Worm (Caenorhabditis elegans) whole organism, L1 larva: ENCODE results near the gene pgap-3.
"Not testable (repeated sequence)": the region's sequence is repeated elsewhere in the genome, so short reads cannot be mapped to it uniquely, and the experiment has no call there.

Experiments used
- C16A3.4 ChIP-seq: fragments of 150-350 bp; optimal IDR thresholded peaks from 2 replicates; lab custom pipeline; 2014; ENCODE audit warnings: missing biosample characterization, missing genetic modification characterization
- aha-1 ChIP-seq: fragments of 150-350 bp; optimal IDR thresholded peaks from 2 replicates; lab custom pipeline; 2014; ENCODE audit warnings: missing biosample characterization, missing genetic modification characterization
- blmp-1 ChIP-seq: fragments of 150-350 bp; optimal IDR thresholded peaks from 2 replicates; lab custom pipeline; 2014; ENCODE audit warnings: missing biosample characterization, missing genetic modification characterization
- ceh-63 ChIP-seq: fragments of 200-800 bp; sonication (Bioruptor generic); optimal IDR thresholded peaks from 2 replicates; lab custom pipeline; 2018; ENCODE audit warnings: mild to moderate bottlenecking, missing genetic modification characterization, missing compliant biosample characterization
- ces-1 ChIP-seq: fragments of 150-350 bp; optimal IDR thresholded peaks from 2 replicates; lab custom pipeline; 2014; ENCODE audit warnings: missing biosample characterization, missing genetic modification reagents, missing genetic modification characterization
- dpl-1 ChIP-seq, 3 experiments: fragments of 150-350 bp in 2 of 3; sonication (generic microtip) in 1 of 3; optimal IDR thresholded peaks; 2 replicates each; lab custom pipeline; 2014 to 2017; ENCODE audit warnings: missing biosample characterization in 3 of 3, missing genetic modification characterization in 3 of 3, missing genetic modification reagents in 3 of 3
- efl-1 ChIP-seq, 4 experiments: fragments of 150-350 bp; optimal IDR thresholded peaks in 3 of 4; peaks in 1 of 4; 1 replicate in 1 of 4; 2 replicates in 3 of 4; lab custom pipeline; 2014; ENCODE audit warnings: missing biosample characterization in 2 of 4, missing genetic modification characterization in 2 of 4, missing genetic modification reagents in 2 of 4
- egl-27 ChIP-seq, 2 experiments: fragments of 150-350 bp in 1 of 2; sonication (generic microtip); optimal IDR thresholded peaks; 3 replicates each; lab custom pipeline; 2017 to 2018; ENCODE audit warnings: missing biosample characterization in 2 of 2, missing genetic modification characterization in 2 of 2, missing genetic modification reagents in 2 of 2
- ets-5 ChIP-seq: fragments of 200-800 bp; sonication (Bioruptor generic); IDR thresholded peaks from 2 replicates; pipeline ENCODE4 v1.3.6; 2022; ENCODE audit warnings: missing genetic modification characterization, missing compliant biosample characterization
- fkh-4 ChIP-seq: sonication (generic microtip); optimal IDR thresholded peaks from 2 replicates; lab custom pipeline; 2016; ENCODE audit warnings: missing compliant biosample characterization, missing genetic modification characterization, borderline replicate concordance
- fkh-8 ChIP-seq: sonication (generic microtip); optimal IDR thresholded peaks from 2 replicates; lab custom pipeline; 2016; ENCODE audit warnings: mild to moderate bottlenecking, missing genetic modification characterization, missing compliant biosample characterization
- grh-1 ChIP-seq: fragments of 200-800 bp; sonication (Bioruptor generic); IDR thresholded peaks from 2 replicates; pipeline ENCODE4 v1.3.6; 2022; ENCODE audit warnings: missing genetic modification reagents, missing genetic modification characterization, missing compliant biosample characterization
- hlh-17 ChIP-seq: fragments of 200-800 bp; sonication (Bioruptor generic); optimal IDR thresholded peaks from 2 replicates; lab custom pipeline; 2018; ENCODE audit warnings: missing genetic modification characterization, mild to moderate bottlenecking, missing compliant biosample characterization, moderate library complexity, borderline replicate concordance
- irx-1 ChIP-seq: sonication (generic microtip); optimal IDR thresholded peaks from 2 replicates; lab custom pipeline; 2016; ENCODE audit warnings: missing genetic modification characterization, missing compliant biosample characterization
- isw-1 ChIP-seq: fragments of 200-800 bp; sonication (Bioruptor generic); IDR thresholded peaks from 2 replicates; pipeline ENCODE4 v1.3.6; 2022; ENCODE audit warnings: missing genetic modification characterization, missing compliant biosample characterization
- lin-15B ChIP-seq: fragments of 150-350 bp; sonication (generic microtip); optimal IDR thresholded peaks from 3 replicates; lab custom pipeline; 2014; ENCODE audit warnings: missing biosample characterization, missing genetic modification characterization
- lir-3 ChIP-seq: sonication (generic microtip); optimal IDR thresholded peaks from 2 replicates; lab custom pipeline; 2016; ENCODE audit warnings: mild to moderate bottlenecking, missing genetic modification characterization, moderate library complexity, missing compliant biosample characterization; ENCODE audit not compliant: poor library complexity
- lsy-2 ChIP-seq, 2 experiments: fragments of 150-350 bp; optimal IDR thresholded peaks; 2 replicates each; lab custom pipeline; 2014; ENCODE audit warnings: missing biosample characterization in 2 of 2, missing genetic modification characterization in 2 of 2
- mab-9 ChIP-seq: fragments of 200-800 bp; sonication (Bioruptor generic); IDR thresholded peaks from 2 replicates; pipeline ENCODE4 v1.3.6; 2022; ENCODE audit warnings: missing genetic modification reagents, missing genetic modification characterization, missing compliant biosample characterization
- nhr-11 ChIP-seq: fragments of 150-350 bp; optimal IDR thresholded peaks from 2 replicates; lab custom pipeline; 2014; ENCODE audit warnings: missing biosample characterization, missing genetic modification characterization
- nhr-12 ChIP-seq: sonication (generic microtip); optimal IDR thresholded peaks from 2 replicates; lab custom pipeline; 2017; ENCODE audit warnings: missing biosample characterization, missing genetic modification characterization
- nhr-237 ChIP-seq: fragments of 150-350 bp; optimal IDR thresholded peaks from 2 replicates; lab custom pipeline; 2014; ENCODE audit warnings: missing biosample characterization, missing genetic modification characterization
- nhr-28 ChIP-seq: fragments of 150-350 bp; optimal IDR thresholded peaks from 2 replicates; lab custom pipeline; 2014; ENCODE audit warnings: missing biosample characterization, missing genetic modification characterization
- nhr-47 ChIP-seq: sonication (generic microtip); optimal IDR thresholded peaks from 2 replicates; lab custom pipeline; 2016; ENCODE audit warnings: mild to moderate bottlenecking, missing genetic modification characterization, moderate library complexity, missing compliant biosample characterization
- nhr-77 ChIP-seq: fragments of 150-350 bp; optimal IDR thresholded peaks from 2 replicates; lab custom pipeline; 2014; ENCODE audit warnings: missing biosample characterization, missing genetic modification characterization
- nhr-85 ChIP-seq: sonication (generic microtip); peaks from one replicate; lab custom pipeline; 2016; ENCODE audit warnings: missing genetic modification characterization, inconsistent platforms, missing compliant biosample characterization
- pag-3 ChIP-seq: sonication (generic microtip); optimal IDR thresholded peaks from 2 replicates; lab custom pipeline; 2017; ENCODE audit warnings: missing genetic modification characterization, mild to moderate bottlenecking, missing compliant biosample characterization, antibody characterized with exemption, borderline replicate concordance; ENCODE audit not compliant: insufficient read depth
- pax-3 ChIP-seq: fragments of 200-800 bp; sonication (Bioruptor generic); optimal IDR thresholded peaks from 2 replicates; lab custom pipeline; 2018; ENCODE audit warnings: mild to moderate bottlenecking, missing genetic modification characterization, moderate library complexity, missing compliant biosample characterization
- rnt-1 ChIP-seq: sonication (generic microtip); optimal IDR thresholded peaks from 2 replicates; lab custom pipeline; 2016; ENCODE audit warnings: mild to moderate bottlenecking, missing genetic modification characterization, moderate library complexity, missing compliant biosample characterization
- skn-1 ChIP-seq: fragments of 150-350 bp; optimal IDR thresholded peaks from 2 replicates; lab custom pipeline; 2014; ENCODE audit warnings: missing biosample characterization, missing genetic modification characterization
- snpc-4 ChIP-seq: fragments of 150-350 bp; optimal IDR thresholded peaks from 2 replicates; lab custom pipeline; 2014; ENCODE audit warnings: missing biosample characterization, missing genetic modification characterization
- sox-4 ChIP-seq: sonication (generic microtip); optimal IDR thresholded peaks from 2 replicates; lab custom pipeline; 2016; ENCODE audit warnings: missing genetic modification characterization, missing compliant biosample characterization
- sptf-1 ChIP-seq: fragments of 150-350 bp; optimal IDR thresholded peaks from 2 replicates; lab custom pipeline; 2014; ENCODE audit warnings: missing biosample characterization, missing genetic modification characterization
- sup-37 ChIP-seq: fragments of 200-800 bp; sonication (Bioruptor generic); optimal IDR thresholded peaks from 2 replicates; lab custom pipeline; 2018; ENCODE audit warnings: mild to moderate bottlenecking, missing genetic modification characterization, missing compliant biosample characterization
- swsn-7 ChIP-seq: sonication (generic microtip); optimal IDR thresholded peaks from 2 replicates; lab custom pipeline; 2016; ENCODE audit warnings: missing genetic modification characterization, missing compliant biosample characterization
- unc-30 ChIP-seq: sonication (generic microtip); optimal IDR thresholded peaks from 2 replicates; lab custom pipeline; 2017; ENCODE audit warnings: missing biosample characterization, missing genetic modification characterization
- unc-62 ChIP-seq: fragments of 150-350 bp; optimal IDR thresholded peaks from 2 replicates; lab custom pipeline; 2014; ENCODE audit warnings: missing biosample characterization, missing genetic modification reagents, missing genetic modification characterization
- xbp-1 ChIP-seq: sonication (generic microtip); optimal IDR thresholded peaks from 2 replicates; lab custom pipeline; 2016; ENCODE audit warnings: missing genetic modification characterization, missing compliant biosample characterization
- zag-1 ChIP-seq: fragments of 150-350 bp; optimal IDR thresholded peaks from 2 replicates; lab custom pipeline; 2014; ENCODE audit warnings: missing biosample characterization, missing genetic modification characterization
- ztf-4 ChIP-seq: fragments of 150-350 bp; optimal IDR thresholded peaks from 2 replicates; lab custom pipeline; 2014; ENCODE audit warnings: missing biosample characterization, missing genetic modification characterization

Gene pgap-3

DNA sequence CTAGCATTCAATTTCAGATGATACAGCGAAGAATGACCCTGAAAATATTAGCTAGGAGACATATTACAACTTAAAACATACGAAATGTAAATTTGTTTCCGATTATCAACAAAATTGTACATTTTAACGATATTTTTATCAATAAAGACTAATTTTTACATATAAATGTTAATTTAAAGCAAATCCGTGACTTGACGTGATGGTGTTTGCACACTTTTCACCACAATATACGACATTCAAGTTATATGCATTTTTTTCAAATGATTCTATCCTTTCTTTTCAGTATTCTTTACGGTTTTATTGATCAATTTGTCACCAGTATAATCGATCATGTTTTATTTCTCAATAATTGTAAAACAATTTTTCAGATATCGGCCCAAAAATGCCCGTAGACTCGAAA, 48.1 kb upstream of the pgap-3 start, which contains the start of gene Y38A10A.7 (continued):
- TF ChIP-seq lir-3 (peak; percentile 10), ceh-63 (GFP tag; lab: Kevin White, UChicago) (no peak), unc-30 (tag; lab: Kevin White, UChicago) (no peak), ces-1 (GFP tag; lab: Kevin White, UChicago) (no peak), nhr-28 (no peak), skn-1 (tag; lab: Kevin White, UChicago) (no peak), swsn-7 (peak; percentile 39), fkh-4 (tag; lab: Kevin White, UChicago) (no peak), ztf-4 (tag; lab: Kevin White, UChicago) (no peak), mab-9 (GFP tag; lab: Robert Waterston, UW) (no peak), fkh-8 (no peak), pax-3 (tag; lab: Kevin White, UChicago) (no peak), xbp-1 (tag; lab: Kevin White, UChicago) (peak; percentile 94), nhr-47 (tag; lab: Kevin White, UChicago) (peak; percentile 16), pag-3 (tag; lab: Kevin White, UChicago) (no peak), dpl-1 (GFP tag; optimal IDR thresholded peaks at IDR 0.05; lab: Kevin White, UChicago) (peak; percentile 35 to 66 (median 66)), nhr-77 (tag; lab: Kevin White, UChicago) (no peak), unc-62 (GFP tag; lab: Kevin White, UChicago) (no peak), zag-1 (tag; lab: Kevin White, UChicago) (no peak), egl-27 (tag; optimal IDR thresholded peaks at IDR 0.05; lab: Kevin White, UChicago) (no peak), nhr-237 (tag; lab: Kevin White, UChicago) (no peak), lin-15B (no peak), lsy-2 (tag; optimal IDR thresholded peaks at IDR 0.05; lab: Kevin White, UChicago) (peak; percentile 45 to 46), snpc-4 (tag; lab: Kevin White, UChicago) (no peak), sup-37 (GFP tag; lab: Kevin White, UChicago) (no peak), nhr-12 (tag; lab: Kevin White, UChicago) (no peak), ets-5 (no peak), sptf-1 (no peak), isw-1 (GFP tag; lab: Robert Waterston, UW) (no peak), nhr-11 (no peak), hlh-17 (no peak)

ce11 chrV:6069968-6070367, 22.2 kb upstream of the pgap-3 start, which contains the start of gene fbxa-214:
Gene fbxa-214 (minus strand): TSS chrV:6070068.
- not testable (repeated sequence) for TF ChIP-seq ceh-63 (GFP tag; lab: Kevin White, UChicago); grh-1 (GFP tag; lab: Robert Waterston, UW); nhr-11

DNA sequence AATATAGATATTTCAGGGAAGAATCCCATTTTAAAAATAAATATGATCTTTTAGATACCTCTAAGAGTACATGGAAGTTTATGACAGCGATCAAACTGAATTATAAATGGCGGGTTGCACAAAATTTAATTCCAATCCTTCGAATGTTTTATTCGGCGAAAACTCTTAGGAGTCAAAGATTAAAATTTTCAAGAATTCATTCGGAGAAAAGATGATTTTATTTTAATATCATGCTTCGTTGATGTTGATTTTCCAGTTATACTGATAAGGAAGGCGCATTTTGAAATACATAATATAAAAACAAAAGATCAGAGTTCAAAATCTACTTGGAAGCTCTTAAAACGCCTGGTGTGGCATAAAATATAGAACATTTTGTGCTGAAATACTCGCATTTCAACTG, 19.4 kb upstream of the pgap-3 start, which contains the start of gene srh-10:
Gene srh-10, minus strand, starts transcription at position 29 of the 400 bp plus-strand sequence.
- no peak for TF ChIP-seq nhr-85 (tag; lab: Kevin White, UChicago)
- no peak for TF ChIP-seq rnt-1
- TF ChIP-seq nhr-237 (tag; lab: Kevin White, UChicago), result no peak
- TF ChIP-seq nhr-11, result peak; percentile 21
- TF ChIP-seq C16A3.4 (tag; lab: Kevin White, UChicago), result no peak
- peak; percentile 80 for TF ChIP-seq fkh-8
- peak; percentile 54 for TF ChIP-seq sox-4 (tag; lab: Kevin White, UChicago)
- TF ChIP-seq irx-1 (tag; lab: Kevin White, UChicago), result no peak

ce11 chrV:6063330-6063729, 15.6 kb upstream of the pgap-3 start, which contains the start of gene Y38A10A.2:
Gene Y38A10A.2 (minus strand): TSS chrV:6063430.
- no peak for TF ChIP-seq blmp-1
- TF ChIP-seq efl-1 (optimal IDR thresholded peaks at IDR 0.05; lab: Kevin White, UChicago), result no peak
- TF ChIP-seq efl-1 (GFP tag; optimal IDR thresholded peaks at IDR 0.05 in 1 of 2; lab: Kevin White, UChicago), result peak in 1 of 2 experiments; percentile 76
- no peak for TF ChIP-seq aha-1 (tag; lab: Kevin White, UChicago)
